Fruit fly (Drosophila melanogaster): ENCODE data around the gene aop.

Gene aop

DNA sequence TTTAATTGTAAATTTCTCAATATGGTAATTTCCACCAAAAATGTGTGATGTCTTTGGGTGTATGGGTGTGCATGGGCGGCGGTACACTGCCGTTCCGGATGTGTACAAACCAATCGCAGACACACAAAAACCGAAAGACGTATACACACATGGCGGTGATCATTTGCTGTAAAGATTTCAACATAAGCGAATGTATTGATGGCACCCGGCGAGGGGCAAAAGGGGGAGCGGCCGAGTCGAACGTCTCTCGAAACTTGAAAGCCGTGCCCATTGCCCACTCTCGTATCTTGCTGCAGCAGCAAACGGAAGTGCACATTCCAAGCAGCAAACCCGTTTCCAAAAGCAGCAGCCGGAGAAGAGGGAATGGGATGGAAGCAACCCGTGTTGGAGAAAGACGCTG, 16.3 kb downstream of the aop start:
- TF ChIP-seq CTCF (optimal IDR thresholded peaks at IDR 0.05): no peak
- no peak for TF ChIP-seq CG8478 (optimal IDR thresholded peaks at IDR 0.05)

DNA sequence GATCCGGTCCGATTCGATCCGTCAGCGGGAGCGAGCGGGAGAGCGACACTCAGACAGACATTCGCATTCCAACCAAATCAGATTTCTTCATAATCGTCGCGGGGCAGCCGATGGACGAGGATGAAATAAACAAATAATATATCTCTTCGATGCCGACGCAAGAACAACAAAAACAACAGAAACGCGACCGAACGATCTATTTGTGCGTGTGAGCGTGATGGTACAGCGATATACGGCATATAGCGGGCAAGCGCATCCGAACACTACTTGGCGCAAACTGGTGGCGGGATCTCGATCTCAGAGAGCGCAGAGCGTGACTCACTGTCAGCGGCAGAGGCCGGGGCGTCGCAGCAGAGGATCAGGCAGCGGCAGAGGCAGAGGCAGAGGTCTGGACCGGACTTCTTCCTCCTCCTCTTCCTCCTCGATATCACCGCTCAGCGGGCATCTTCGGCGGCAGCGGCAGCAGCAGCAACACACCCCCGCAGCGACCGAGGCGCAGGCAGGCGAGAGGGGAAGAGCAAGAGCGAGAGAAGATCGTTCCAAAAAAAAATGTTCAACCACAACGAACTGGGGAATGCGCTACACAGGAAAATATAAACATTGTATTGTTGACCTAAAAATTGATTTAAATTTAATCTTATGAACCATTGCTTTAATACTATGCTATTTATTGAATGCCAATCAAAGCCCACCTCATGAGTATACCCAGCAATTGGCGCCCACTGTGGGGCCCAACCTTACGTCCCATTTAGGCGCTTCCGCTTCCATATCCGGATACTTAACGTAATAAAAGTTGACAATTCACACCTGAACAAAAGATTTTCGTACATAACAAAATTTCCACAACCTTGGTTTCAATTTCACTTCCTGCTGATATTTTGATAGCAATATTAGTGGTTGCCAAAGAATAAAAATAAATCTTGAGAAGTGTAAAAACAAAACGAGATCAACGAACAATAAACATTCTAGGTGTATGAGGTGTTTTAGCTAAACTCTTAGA, 17.0 kb downstream of the aop start:
- TF ChIP-seq CTCF (optimal IDR thresholded peaks at IDR 0.05) (no peak), CG8478 (optimal IDR thresholded peaks at IDR 0.05) (no peak)

DNA sequence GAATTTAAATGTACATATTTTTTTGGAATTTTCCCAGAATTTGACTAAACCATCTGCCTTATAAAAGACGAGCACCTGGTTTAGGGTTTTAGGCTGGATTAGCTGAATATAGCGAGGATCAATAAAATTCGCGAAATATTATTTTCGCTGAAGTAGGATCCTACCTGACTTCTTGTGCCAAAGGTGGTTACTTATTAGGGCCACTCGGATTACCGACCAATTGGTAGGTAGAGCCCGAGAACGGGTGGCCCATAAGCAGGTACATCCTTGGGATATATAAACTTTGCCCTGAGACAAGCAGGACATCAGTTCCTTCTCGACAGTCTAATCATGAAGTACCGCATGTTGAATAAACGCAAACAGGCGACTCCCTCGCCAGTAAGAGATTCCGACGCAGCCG, 23.1 kb downstream of the aop start, which contains the start of gene CG15382:
Gene CG15382, plus strand, starts transcription at position 301 of the 400 bp plus-strand sequence.
- no peak for TF ChIP-seq CTCF (optimal IDR thresholded peaks at IDR 0.05)
- TF ChIP-seq CG8478 (optimal IDR thresholded peaks at IDR 0.05): no peak

DNA sequence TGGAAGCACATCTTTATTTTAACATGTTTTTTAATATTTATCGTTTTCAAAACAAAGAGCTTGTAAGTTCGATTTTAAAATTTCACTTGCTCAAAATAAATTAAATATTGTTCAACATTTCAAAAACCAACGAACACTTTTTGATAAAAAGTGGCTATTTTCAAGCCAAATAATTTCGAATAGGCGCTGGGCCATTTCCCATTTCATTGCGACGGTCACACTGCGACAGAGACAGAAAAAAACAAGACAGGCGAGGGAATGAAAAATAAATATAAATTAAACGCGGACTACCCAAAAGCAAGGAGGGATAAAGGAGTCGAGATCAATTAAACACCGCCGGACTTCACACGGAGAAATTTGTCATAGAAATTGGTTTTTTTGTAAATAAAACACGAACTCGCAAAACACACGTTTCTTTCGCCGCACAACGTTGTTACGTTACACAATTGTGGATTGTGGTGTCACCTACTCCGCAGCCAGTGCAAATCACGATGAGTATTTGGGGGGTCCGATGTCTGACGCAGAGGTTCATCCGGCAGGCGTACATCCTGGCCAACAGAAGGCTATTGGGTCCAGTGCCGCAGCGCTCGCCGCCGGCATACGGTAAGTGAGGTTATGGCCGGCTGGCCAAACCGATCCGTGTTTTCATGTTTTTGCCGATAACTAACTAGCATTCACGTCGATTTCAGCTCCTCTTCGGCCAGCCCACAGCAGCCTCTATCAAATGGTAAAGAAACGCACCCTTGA, 26.8 kb downstream of the aop start, which contains the start of gene AIF:
Gene AIF, plus strand, starts transcription at position 211 of the 747 bp plus-strand sequence.
- TF ChIP-seq CTCF (optimal IDR thresholded peaks at IDR 0.05) (peak in 1 of 2 experiments; percentile 19), CG8478 (optimal IDR thresholded peaks at IDR 0.05) (no peak)

DNA sequence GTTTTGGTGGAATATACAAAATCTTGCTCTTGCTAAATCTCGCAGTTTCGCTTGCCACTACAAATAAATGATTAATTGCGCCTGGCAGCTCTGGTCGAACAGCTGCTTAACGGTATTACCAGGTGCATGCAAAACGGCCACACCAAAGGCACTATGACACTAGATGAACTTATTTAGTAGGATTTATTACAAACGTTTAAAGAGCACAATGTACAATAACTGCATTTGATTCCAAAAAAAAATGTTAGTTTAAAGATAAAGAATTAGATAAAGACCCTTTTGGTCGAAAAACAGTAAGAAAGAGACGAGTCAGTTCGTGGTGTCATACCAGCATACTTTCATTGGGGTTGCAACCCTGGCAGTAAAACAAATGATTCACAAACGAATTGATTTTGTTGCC, 31.3 kb downstream of the aop start, which contains the start of the genes CG11723 and Tbcd:
Gene CG11723, minus strand, starts transcription at position 68 of the 400 bp plus-strand sequence.
Gene Tbcd, plus strand, starts transcription at position 311 of the 400 bp plus-strand sequence.
- TF ChIP-seq CG8478 (optimal IDR thresholded peaks at IDR 0.05) (no peak), CTCF (optimal IDR thresholded peaks at IDR 0.05) (no peak)

DNA sequence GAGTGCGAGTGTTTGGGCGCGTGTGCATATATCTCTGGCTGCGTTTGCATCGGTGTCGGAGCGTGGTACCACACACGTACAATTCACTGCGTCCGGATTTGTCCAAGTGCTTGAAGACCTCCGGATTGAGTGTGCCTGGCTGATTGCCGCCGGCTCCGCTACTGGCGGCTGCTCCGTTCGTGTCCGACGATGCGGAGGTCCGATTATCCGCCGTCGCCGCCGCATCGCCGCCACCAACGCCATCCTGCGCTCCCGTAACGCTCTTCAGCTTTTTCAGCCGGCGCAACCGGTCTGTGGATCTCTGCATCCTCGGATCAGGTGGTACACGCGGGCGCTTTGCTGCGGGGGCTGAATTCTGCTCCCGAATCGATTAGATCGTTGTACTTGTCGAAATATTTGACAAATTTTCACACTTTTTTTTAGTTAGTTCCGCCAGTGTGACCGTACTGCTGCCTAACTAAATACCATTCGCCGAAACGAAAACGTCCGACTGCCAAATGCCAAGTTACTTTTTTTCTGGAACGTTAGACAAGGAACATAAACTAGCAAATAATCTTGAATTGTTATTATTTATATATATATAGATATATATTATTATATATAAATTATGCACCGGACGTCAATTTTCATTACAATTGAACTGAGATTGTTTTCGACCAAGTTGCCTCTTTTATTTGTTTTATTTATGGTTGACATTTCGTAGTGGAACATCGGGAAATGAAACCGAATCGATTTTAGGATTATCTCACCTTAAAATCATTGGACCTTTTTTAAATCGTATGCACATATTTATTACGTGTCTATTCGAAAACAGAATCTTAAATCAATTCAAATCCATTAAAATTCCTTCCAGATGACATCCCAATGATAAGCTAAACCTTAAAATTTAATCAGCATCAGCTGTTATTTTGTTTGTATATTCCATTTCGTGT, 33.6 kb downstream of the aop start, which contains the start of gene tho2:
Gene tho2, minus strand, starts transcription at position 463 of the 932 bp plus-strand sequence.
- TF ChIP-seq CTCF (optimal IDR thresholded peaks at IDR 0.05) (no peak), CG8478 (optimal IDR thresholded peaks at IDR 0.05) (no peak)

DNA sequence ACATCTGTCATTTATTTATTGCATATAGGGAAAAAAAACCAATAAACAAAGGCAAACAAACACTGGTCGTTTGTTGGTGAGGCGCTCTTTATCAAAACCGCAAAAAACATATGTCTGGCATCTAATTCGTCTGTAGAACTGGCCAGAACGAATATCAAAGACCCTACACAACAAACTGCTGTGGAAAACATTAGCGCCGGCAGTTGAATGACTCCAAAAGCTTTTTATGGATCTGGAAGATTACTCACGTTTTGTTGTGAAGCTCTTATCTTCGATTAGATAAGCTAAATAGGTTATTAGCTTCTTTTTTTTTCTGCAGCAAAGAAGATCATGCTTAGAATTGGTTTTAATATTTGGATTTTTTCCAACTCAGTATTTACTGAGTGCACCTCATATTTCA, 45.5 kb downstream of the aop start:
- TF ChIP-seq CG8478 (optimal IDR thresholded peaks at IDR 0.05) (no peak), CTCF (optimal IDR thresholded peaks at IDR 0.05) (no peak)

DNA sequence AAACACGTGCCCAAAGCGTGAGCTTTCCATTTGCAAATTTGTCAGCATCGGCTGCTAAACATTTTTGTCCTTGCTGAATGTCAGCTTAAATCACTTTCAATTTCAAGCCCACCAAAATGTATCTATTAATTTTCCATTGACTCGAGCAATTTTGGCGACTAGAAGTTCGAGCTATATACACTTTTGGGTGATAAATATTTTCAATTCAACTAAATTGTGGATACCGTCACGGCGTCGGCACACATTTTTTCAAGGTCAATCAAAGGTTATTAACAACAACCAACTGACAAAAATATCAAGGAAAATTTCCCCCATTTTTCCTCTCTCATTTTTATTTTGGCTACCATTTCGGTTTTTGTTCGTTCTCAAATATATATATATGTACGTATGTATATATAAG, 46.3 kb downstream of the aop start:
- TF ChIP-seq CTCF (optimal IDR thresholded peaks at IDR 0.05): no peak
- no peak for TF ChIP-seq CG8478 (optimal IDR thresholded peaks at IDR 0.05)

DNA sequence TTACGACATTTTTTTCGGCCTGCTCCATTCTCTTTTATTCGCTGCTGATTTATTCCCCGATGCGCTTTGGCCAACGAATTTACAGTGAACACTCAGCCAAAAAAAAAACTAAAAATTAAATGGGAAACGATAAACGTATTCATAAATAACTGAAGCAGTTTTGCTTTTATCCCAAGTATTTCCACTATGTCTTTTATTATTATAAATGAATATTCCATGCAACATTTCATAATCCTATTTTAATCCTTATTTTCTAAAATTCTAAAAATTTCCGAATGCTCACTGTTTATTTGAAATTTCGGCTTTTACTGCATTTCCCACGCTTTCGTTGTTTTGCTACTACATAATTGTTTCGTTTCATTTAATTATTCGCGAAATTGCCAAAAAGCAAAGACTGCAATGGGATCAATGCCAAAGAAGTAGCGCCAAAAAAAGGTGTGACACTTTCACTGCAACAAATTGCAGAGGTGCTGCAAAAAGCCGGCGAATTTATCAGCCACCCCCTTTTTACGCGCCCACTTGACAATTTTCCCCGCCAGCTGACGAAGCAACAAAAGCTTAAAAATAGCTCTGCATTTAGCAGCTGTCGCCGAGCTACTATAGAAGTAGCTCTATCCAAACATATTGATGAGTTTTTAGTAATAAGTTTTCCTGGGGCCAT, 47.0 kb downstream of the aop start:
- TF ChIP-seq CTCF (optimal IDR thresholded peaks at IDR 0.05) (no peak), CG8478 (optimal IDR thresholded peaks at IDR 0.05) (no peak)

DNA sequence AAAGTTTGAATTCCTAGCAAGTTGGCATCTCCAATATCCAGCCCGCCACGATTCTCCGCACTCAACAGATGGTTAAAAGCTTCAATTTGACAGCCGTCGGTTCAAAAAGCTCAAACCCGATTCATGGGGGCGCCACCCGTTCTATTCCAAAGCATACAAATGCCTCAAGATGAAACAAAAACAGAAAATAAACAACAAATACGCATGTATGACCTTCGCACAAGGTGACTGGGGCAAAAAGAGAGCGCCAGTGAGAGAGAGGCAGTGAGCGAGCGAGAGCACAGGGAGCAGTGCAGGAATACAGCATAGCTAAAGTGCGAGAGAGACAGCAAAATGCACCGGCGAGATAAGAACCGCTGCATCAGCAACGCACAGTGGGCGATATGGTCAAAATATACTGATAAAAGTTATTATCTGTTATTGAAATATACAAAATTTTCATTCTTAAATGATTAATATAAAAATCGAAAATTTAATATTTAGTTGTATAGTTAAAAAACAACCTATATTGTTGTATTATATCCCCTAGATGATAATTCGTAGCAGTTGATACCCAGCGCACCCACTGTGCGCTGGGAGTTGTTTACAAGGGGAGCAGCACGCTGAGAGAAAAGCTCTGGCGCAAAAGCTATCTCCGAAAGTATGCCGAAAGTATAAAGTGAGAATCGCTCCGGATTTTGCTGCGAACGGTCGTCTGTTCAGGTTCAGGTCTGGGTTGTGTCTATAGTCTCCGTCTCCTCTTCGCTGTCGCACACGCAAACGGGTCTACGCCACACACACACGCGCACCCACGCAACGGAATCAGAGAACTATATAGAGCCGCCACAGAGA, 48.2 kb downstream of the aop start, which contains the start of gene Glyp:
Gene Glyp, plus strand, starts transcription at position 657 of the 831 bp plus-strand sequence.
- no peak for TF ChIP-seq CG8478 (optimal IDR thresholded peaks at IDR 0.05)
- peak; percentile 68 to 70 for TF ChIP-seq CTCF (optimal IDR thresholded peaks at IDR 0.05)

DNA sequence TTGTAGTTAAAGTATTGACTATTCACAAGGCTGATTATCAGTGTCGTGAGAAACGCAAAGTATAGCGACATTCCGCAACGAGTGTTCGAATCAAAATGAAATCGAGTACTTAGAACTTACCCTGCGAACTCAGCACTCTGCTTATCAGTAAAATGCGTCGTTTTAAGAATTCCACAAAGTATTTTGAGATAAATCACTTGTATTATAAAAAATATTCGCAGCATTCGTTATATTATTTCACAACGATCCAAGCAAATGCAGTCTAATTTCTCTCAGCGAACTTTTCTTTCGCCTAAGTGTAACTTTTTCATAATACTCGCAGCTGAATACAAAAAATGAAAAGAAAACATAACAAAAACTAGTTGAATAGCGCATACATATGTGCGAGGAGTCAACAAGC, 49.4 kb downstream of the aop start, which contains the start of gene CG4259:
Gene CG4259, minus strand, starts transcription at position 101 of the 400 bp plus-strand sequence.
- TF ChIP-seq CTCF (optimal IDR thresholded peaks at IDR 0.05) (no peak), CG8478 (optimal IDR thresholded peaks at IDR 0.05) (no peak)

DNA sequence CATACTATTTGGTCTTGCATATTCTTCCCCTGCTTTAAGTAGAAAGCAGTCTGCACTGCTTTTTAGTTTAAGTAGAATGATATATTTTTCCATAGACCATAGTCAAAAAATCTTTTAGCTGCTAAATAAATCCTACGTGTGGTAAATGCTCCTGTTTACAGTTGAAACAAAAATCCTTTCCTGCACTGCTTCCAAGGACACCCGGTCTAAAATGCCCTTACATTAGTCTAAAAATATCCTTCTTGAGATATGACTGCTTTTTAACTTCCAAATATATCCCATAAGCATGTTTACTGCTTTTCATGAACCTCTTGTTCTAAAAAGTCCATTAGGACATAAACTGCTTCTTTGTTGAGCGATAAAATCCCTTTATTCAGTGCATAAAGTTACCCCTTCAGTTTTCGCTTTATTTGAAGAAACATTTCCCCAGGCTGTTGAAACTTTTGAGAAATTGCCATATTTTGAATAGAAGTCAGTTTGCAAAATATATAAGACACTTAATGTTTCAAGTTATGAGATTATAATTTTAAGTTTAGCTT, 68.1 kb downstream of the aop start:
- TF ChIP-seq CG8478 (optimal IDR thresholded peaks at IDR 0.05) (no peak), CTCF (optimal IDR thresholded peaks at IDR 0.05) (peak; percentile 44 to 56)

Data from S2 (cell line).